Worm (Caenorhabditis elegans) whole organism, L2 larva: ENCODE results near the gene sup-26.
A peak's percentile ranks its signal among the peaks of the same experiment; 100 is the strongest.

Experiments
- C34F6.9 ChIP-seq: fragments of 150-350 bp; optimal IDR thresholded peaks from 2 replicates; lab custom pipeline; 2014; ENCODE audit warnings: missing biosample characterization, missing genetic modification characterization
- F13H6.1 ChIP-seq: sonication (generic microtip); optimal IDR thresholded peaks from 2 replicates; lab custom pipeline; 2016; ENCODE audit warnings: missing genetic modification characterization, missing compliant biosample characterization
- R02D3.7 ChIP-seq: fragments of 150-350 bp; optimal IDR thresholded peaks from 2 replicates; lab custom pipeline; 2014; ENCODE audit warnings: missing biosample characterization, missing genetic modification characterization
- Y55F3AM.14 ChIP-seq: fragments of 200-800 bp; sonication (Bioruptor generic); optimal IDR thresholded peaks from 2 replicates; lab custom pipeline; 2018; ENCODE audit warnings: mild to moderate bottlenecking, missing genetic modification characterization, missing compliant biosample characterization
- ZK546.5 ChIP-seq: sonication (generic microtip); optimal IDR thresholded peaks from 2 replicates; lab custom pipeline; 2017; ENCODE audit warnings: missing biosample characterization, missing genetic modification characterization
- alr-1 ChIP-seq: fragments of 150-350 bp; optimal IDR thresholded peaks from 2 replicates; lab custom pipeline; 2014; ENCODE audit warnings: missing biosample characterization, missing genetic modification characterization
- aly-2 ChIP-seq: fragments of 150-350 bp; optimal IDR thresholded peaks from 2 replicates; lab custom pipeline; 2014; ENCODE audit warnings: missing biosample characterization, missing genetic modification characterization
- ama-1 ChIP-seq: fragments of 150-350 bp; optimal IDR thresholded peaks from 2 replicates; lab custom pipeline; 2018; ENCODE audit warnings: inconsistent platforms
- blmp-1 ChIP-seq: sonication (generic microtip); optimal IDR thresholded peaks from 2 replicates; lab custom pipeline; 2017; ENCODE audit warnings: missing genetic modification characterization, mild to moderate bottlenecking, missing compliant biosample characterization, antibody characterized with exemption, moderate library complexity; ENCODE audit not compliant: insufficient read depth
- ceh-16 ChIP-seq: fragments of 150-350 bp; optimal IDR thresholded peaks from 2 replicates; lab custom pipeline; 2014; ENCODE audit warnings: missing biosample characterization, missing genetic modification characterization
- ceh-82 ChIP-seq: fragments of 150-350 bp; optimal IDR thresholded peaks from 2 replicates; lab custom pipeline; 2014; ENCODE audit warnings: missing biosample characterization, missing genetic modification characterization
- crh-2 ChIP-seq: sonication (generic microtip); optimal IDR thresholded peaks from 2 replicates; lab custom pipeline; 2017; ENCODE audit warnings: missing biosample characterization, missing genetic modification characterization
- dmd-4 ChIP-seq: sonication (generic microtip); optimal IDR thresholded peaks from 2 replicates; lab custom pipeline; 2017; ENCODE audit warnings: missing biosample characterization, missing genetic modification characterization
- egl-27 ChIP-seq: sonication (generic microtip); optimal IDR thresholded peaks from 3 replicates; lab custom pipeline; 2017; ENCODE audit warnings: missing biosample characterization, missing genetic modification reagents, missing genetic modification characterization
- elt-1 ChIP-seq: fragments of 150-350 bp; optimal IDR thresholded peaks from 2 replicates; lab custom pipeline; 2014; ENCODE audit warnings: missing biosample characterization, missing genetic modification characterization
- elt-3 ChIP-seq: sonication (generic microtip); optimal IDR thresholded peaks from 2 replicates; lab custom pipeline; 2017; ENCODE audit warnings: missing biosample characterization, missing genetic modification characterization
- fos-1 ChIP-seq: fragments of 150-350 bp; optimal IDR thresholded peaks from 2 replicates; lab custom pipeline; 2014; ENCODE audit warnings: missing biosample characterization, missing genetic modification characterization
- gmeb-1 ChIP-seq: fragments of 150-350 bp; optimal IDR thresholded peaks from 2 replicates; lab custom pipeline; 2014; ENCODE audit warnings: missing biosample characterization, missing genetic modification characterization
- lin-11 ChIP-seq: fragments of 150-350 bp; sonication (generic microtip); optimal IDR thresholded peaks from 2 replicates; lab custom pipeline; 2014; ENCODE audit warnings: missing biosample characterization, missing genetic modification characterization, inconsistent platforms, mixed read lengths
- lin-13 ChIP-seq: fragments of 150-350 bp; optimal IDR thresholded peaks from 2 replicates; lab custom pipeline; 2014; ENCODE audit warnings: missing biosample characterization, missing genetic modification reagents, missing genetic modification characterization
- lin-39 ChIP-seq: fragments of 150-350 bp; optimal IDR thresholded peaks from 2 replicates; lab custom pipeline; 2014; ENCODE audit warnings: missing biosample characterization, missing genetic modification reagents, missing genetic modification characterization
- lsy-2 ChIP-seq, 2 experiments: fragments of 150-350 bp in 1 of 2; sonication (generic microtip) in 1 of 2; optimal IDR thresholded peaks; 2 replicates each; lab custom pipeline; 2014 to 2017; ENCODE audit warnings: missing biosample characterization in 2 of 2, missing genetic modification characterization in 2 of 2
- mab-5 ChIP-seq: fragments of 150-350 bp; optimal IDR thresholded peaks from 2 replicates; lab custom pipeline; 2014; ENCODE audit warnings: missing biosample characterization, missing genetic modification characterization
- mbf-1 ChIP-seq: sonication (generic microtip); optimal IDR thresholded peaks from 2 replicates; lab custom pipeline; 2017; ENCODE audit warnings: missing biosample characterization, missing genetic modification characterization
- mdl-1 ChIP-seq, 2 experiments: fragments of 150-350 bp in 1 of 2; sonication (generic microtip) in 1 of 2; optimal IDR thresholded peaks; 2 replicates each; lab custom pipeline; 2017; ENCODE audit warnings: missing biosample characterization in 2 of 2, missing genetic modification characterization in 2 of 2
- nhr-10 ChIP-seq: sonication (generic microtip); optimal IDR thresholded peaks from 2 replicates; lab custom pipeline; 2017; ENCODE audit warnings: missing biosample characterization, missing genetic modification characterization
- nhr-11 ChIP-seq: fragments of 150-350 bp; optimal IDR thresholded peaks from 2 replicates; lab custom pipeline; 2014; ENCODE audit warnings: missing biosample characterization, missing genetic modification characterization
- nhr-12 ChIP-seq: fragments of 150-350 bp; optimal IDR thresholded peaks from 2 replicates; lab custom pipeline; 2014; ENCODE audit warnings: missing biosample characterization, missing genetic modification characterization
- nhr-129 ChIP-seq: fragments of 150-350 bp; optimal IDR thresholded peaks from 2 replicates; lab custom pipeline; 2014; ENCODE audit warnings: missing biosample characterization, missing genetic modification characterization
- nhr-21 ChIP-seq: fragments of 150-350 bp; optimal IDR thresholded peaks from 2 replicates; lab custom pipeline; 2014; ENCODE audit warnings: missing biosample characterization, missing genetic modification characterization
- nhr-23 ChIP-seq: fragments of 150-350 bp; optimal IDR thresholded peaks from 2 replicates; lab custom pipeline; 2014; ENCODE audit warnings: missing biosample characterization, missing genetic modification reagents, missing genetic modification characterization
- nhr-237 ChIP-seq: fragments of 150-350 bp; optimal IDR thresholded peaks from 2 replicates; lab custom pipeline; 2014; ENCODE audit warnings: missing biosample characterization, missing genetic modification characterization
- nhr-25 ChIP-seq: fragments of 150-350 bp; sonication (generic microtip); optimal IDR thresholded peaks from 3 replicates; lab custom pipeline; 2014; ENCODE audit warnings: missing biosample characterization, missing genetic modification characterization
- nhr-6 ChIP-seq: fragments of 150-350 bp; optimal IDR thresholded peaks from 2 replicates; lab custom pipeline; 2014; ENCODE audit warnings: missing biosample characterization, missing genetic modification characterization
- nhr-77 ChIP-seq: fragments of 150-350 bp; optimal IDR thresholded peaks from 2 replicates; lab custom pipeline; 2014; ENCODE audit warnings: missing biosample characterization, missing genetic modification characterization
- peb-1 ChIP-seq: fragments of 150-350 bp; optimal IDR thresholded peaks from 2 replicates; lab custom pipeline; 2014; ENCODE audit warnings: missing biosample characterization, missing genetic modification characterization
- sem-4 ChIP-seq: fragments of 150-350 bp; optimal IDR thresholded peaks from 2 replicates; lab custom pipeline; 2014; ENCODE audit warnings: missing biosample characterization, missing genetic modification reagents, missing genetic modification characterization
- skn-1 ChIP-seq: sonication (generic microtip); optimal IDR thresholded peaks from 2 replicates; lab custom pipeline; 2017; ENCODE audit warnings: missing biosample characterization, missing genetic modification characterization
- sma-3 ChIP-seq: sonication (generic microtip); optimal IDR thresholded peaks from 2 replicates; lab custom pipeline; 2016; ENCODE audit warnings: missing genetic modification reagents, missing genetic modification characterization, missing compliant biosample characterization
- sma-9 ChIP-seq, 2 experiments: fragments of 150-350 bp in 1 of 2; sonication (generic microtip) in 1 of 2; optimal IDR thresholded peaks; 2 replicates each; lab custom pipeline; 2014 to 2016; ENCODE audit warnings: missing genetic modification characterization in 2 of 2, mild to moderate bottlenecking in 1 of 2, missing biosample characterization in 1 of 2, missing compliant biosample characterization in 1 of 2, missing genetic modification reagents in 1 of 2, moderate library complexity in 1 of 2
- snpc-4 ChIP-seq: fragments of 150-350 bp; optimal IDR thresholded peaks from 2 replicates; lab custom pipeline; 2014; ENCODE audit warnings: missing biosample characterization, missing genetic modification characterization
- unc-39 ChIP-seq: fragments of 150-350 bp; optimal IDR thresholded peaks from 2 replicates; lab custom pipeline; 2014; ENCODE audit warnings: missing biosample characterization, missing genetic modification characterization
- unc-55 ChIP-seq: fragments of 150-350 bp; sonication (generic microtip); optimal IDR thresholded peaks from 3 replicates; lab custom pipeline; 2014; ENCODE audit warnings: missing biosample characterization, missing genetic modification reagents, missing genetic modification characterization
- unc-62 ChIP-seq: fragments of 150-350 bp; optimal IDR thresholded peaks from 2 replicates; lab custom pipeline; 2014; ENCODE audit warnings: missing biosample characterization, missing genetic modification reagents, missing genetic modification characterization
- zag-1 ChIP-seq: fragments of 150-350 bp; optimal IDR thresholded peaks from 2 replicates; lab custom pipeline; 2014; ENCODE audit warnings: missing biosample characterization, missing genetic modification characterization
- ztf-1 ChIP-seq: fragments of 200-800 bp; sonication (Bioruptor generic); conservative IDR thresholded peaks from 2 replicates; pipeline ENCODE4 v1.3.6; 2022; ENCODE audit warnings: missing genetic modification characterization, missing compliant biosample characterization
- ztf-11 ChIP-seq: sonication (generic microtip); optimal IDR thresholded peaks from 2 replicates; lab custom pipeline; 2017; ENCODE audit warnings: missing biosample characterization, missing genetic modification characterization
- ztf-4 ChIP-seq: fragments of 150-350 bp; optimal IDR thresholded peaks from 2 replicates; lab custom pipeline; 2014; ENCODE audit warnings: missing biosample characterization, missing genetic modification characterization

The sup-26 gene

ce11 chrIII:4240126-4240525, 39.9 kb downstream of the sup-26 start:
- TF ChIP-seq sma-9 (GFP tag; optimal IDR thresholded peaks at IDR 0.05; lab: Kevin White, UChicago): peak; percentile 32
- no peak for TF ChIP-seq sma-9 (tag; optimal IDR thresholded peaks at IDR 0.05; lab: Kevin White, UChicago)
- peak; percentile 38 for TF ChIP-seq crh-2 (tag; lab: Kevin White, UChicago)
- TF ChIP-seq nhr-237 (tag; lab: Kevin White, UChicago): no peak
- peak; percentile 89 for TF ChIP-seq fos-1 (tag; lab: Kevin White, UChicago)
- TF ChIP-seq gmeb-1 (tag; lab: Kevin White, UChicago): peak; percentile 38

ce11 chrIII:4237660-4238059, 42.4 kb downstream of the sup-26 start:
- TF ChIP-seq nhr-25: peak; percentile 94
- TF ChIP-seq sem-4 (tag; lab: Kevin White, UChicago): peak; percentile 92
- TF ChIP-seq C34F6.9 (tag; lab: Kevin White, UChicago): peak; percentile 94
- peak; percentile 99 for TF ChIP-seq F13H6.1 (tag; lab: Kevin White, UChicago)
- TF ChIP-seq nhr-237 (tag; lab: Kevin White, UChicago): no peak
- no peak for TF ChIP-seq lin-39
- TF ChIP-seq ztf-1 (GFP tag; lab: Robert Waterston, UW): no peak
- peak; percentile 79 for TF ChIP-seq Y55F3AM.14 (GFP tag; lab: Kevin White, UChicago)
- peak; percentile 74 for TF ChIP-seq lin-11 (tag; lab: Kevin White, UChicago)
- peak; percentile 57 to 89 for TF ChIP-seq lsy-2 (tag; optimal IDR thresholded peaks at IDR 0.05; lab: Kevin White, UChicago)
- TF ChIP-seq nhr-12 (tag; lab: Kevin White, UChicago): no peak
- TF ChIP-seq crh-2 (tag; lab: Kevin White, UChicago): peak; percentile 97
- no peak for TF ChIP-seq unc-39 (tag; lab: Kevin White, UChicago)
- peak; percentile 41 for TF ChIP-seq ceh-16 (tag; lab: Kevin White, UChicago)
- peak; percentile 91 for TF ChIP-seq ztf-4 (tag; lab: Kevin White, UChicago)
- peak; percentile 87 for TF ChIP-seq nhr-6 (tag; lab: Kevin White, UChicago)
- TF ChIP-seq sma-3 (GFP tag; lab: Kevin White, UChicago): peak; percentile 93
- TF ChIP-seq peb-1 (tag; lab: Kevin White, UChicago): no peak
- TF ChIP-seq mbf-1 (tag; lab: Kevin White, UChicago): no peak
- peak; percentile 91 for TF ChIP-seq blmp-1 (tag; lab: Kevin White, UChicago)
- TF ChIP-seq lin-13: peak; percentile 84
- TF ChIP-seq nhr-129 (tag; lab: Kevin White, UChicago): peak; percentile 97
- TF ChIP-seq nhr-10 (tag; lab: Kevin White, UChicago): peak; percentile 65
- no peak for TF ChIP-seq ama-1 (lab: Kevin White, UChicago)
- TF ChIP-seq nhr-23 (tag; lab: Kevin White, UChicago): no peak
- TF ChIP-seq sma-9 (GFP tag; optimal IDR thresholded peaks at IDR 0.05; lab: Kevin White, UChicago): peak; percentile 99
- TF ChIP-seq sma-9 (tag; optimal IDR thresholded peaks at IDR 0.05; lab: Kevin White, UChicago): peak; percentile 37
- peak; percentile 61 for TF ChIP-seq zag-1 (tag; lab: Kevin White, UChicago)
- TF ChIP-seq gmeb-1 (tag; lab: Kevin White, UChicago): peak; percentile 80
- TF ChIP-seq nhr-77 (tag; lab: Kevin White, UChicago): no peak
- TF ChIP-seq elt-3 (tag; lab: Kevin White, UChicago): no peak
- peak; percentile 91 for TF ChIP-seq egl-27 (tag; lab: Kevin White, UChicago)
- peak; percentile 5 for TF ChIP-seq skn-1
- TF ChIP-seq snpc-4 (tag; lab: Kevin White, UChicago): peak; percentile 25
- peak; percentile 6 for TF ChIP-seq unc-62 (GFP tag; lab: Kevin White, UChicago)
- TF ChIP-seq alr-1 (tag; lab: Kevin White, UChicago): no peak
- TF ChIP-seq mab-5 (tag; lab: Kevin White, UChicago): peak; percentile 58
- no peak for TF ChIP-seq elt-1
- peak; percentile 90 to 97 for TF ChIP-seq mdl-1 (tag; optimal IDR thresholded peaks at IDR 0.05; lab: Kevin White, UChicago)
- TF ChIP-seq ztf-11 (tag; lab: Kevin White, UChicago): no peak
- TF ChIP-seq nhr-21 (tag; lab: Kevin White, UChicago): peak; percentile 98
- TF ChIP-seq aly-2 (tag; lab: Kevin White, UChicago): no peak
- TF ChIP-seq nhr-11: peak; percentile 84
- no peak for TF ChIP-seq ZK546.5 (tag; lab: Kevin White, UChicago)
- no peak for TF ChIP-seq R02D3.7
- TF ChIP-seq ceh-82 (tag; lab: Kevin White, UChicago): no peak
- peak; percentile 96 for TF ChIP-seq fos-1 (tag; lab: Kevin White, UChicago)
- TF ChIP-seq dmd-4: no peak
- TF ChIP-seq unc-55: peak; percentile 86
- TF ChIP-seq, all 48 proteins: peak for 29
